Fruit fly (Drosophila melanogaster) whole organism, wandering third instar larva: Measurements from ENCODE around the gene mof.

Source experiments
- CG9705 ChIP-seq: fragments of 200-800 bp; sonication (Bioruptor generic); optimal IDR thresholded peaks from 2 replicates; lab custom pipeline; 2018; ENCODE audit warnings: missing biosample characterization, mild to moderate bottlenecking, missing genetic modification characterization
- Hr83 ChIP-seq: fragments of 200-300 bp; sonication (Bioruptor generic); optimal IDR thresholded peaks from 2 replicates; lab custom pipeline; 2016; ENCODE audit warnings: missing biosample characterization, mild to moderate bottlenecking, missing genetic modification characterization, moderate library complexity; ENCODE audit not compliant: poor library complexity, severe bottlenecking
- Mio ChIP-seq: sonication (Bioruptor generic); optimal IDR thresholded peaks from 2 replicates; lab custom pipeline; 2016; ENCODE audit warnings: missing biosample characterization, missing genetic modification characterization
- OdsH ChIP-seq: fragments of 200-800 bp; sonication (Bioruptor generic); optimal IDR thresholded peaks from 2 replicates; lab custom pipeline; 2016; ENCODE audit warnings: missing biosample characterization, mild to moderate bottlenecking, missing genetic modification characterization
- Rel ChIP-seq, 2 experiments: fragments of 200-800 bp; sonication (Bioruptor generic) in 1 of 2; optimal IDR thresholded peaks; 2 replicates in 1 of 2; 3 replicates in 1 of 2; lab custom pipeline; 2016 to 2019; ENCODE audit warnings: mild to moderate bottlenecking in 2 of 2, missing biosample characterization in 2 of 2, missing genetic modification characterization in 2 of 2, moderate library complexity in 1 of 2
- Vsx2 ChIP-seq: fragments of 200-300, 225-300 bp; sonication (Bioruptor generic); optimal IDR thresholded peaks from 2 replicates; lab custom pipeline; 2018; ENCODE audit warnings: missing biosample characterization, missing genetic modification characterization; ENCODE audit not compliant: partially characterized antibody
- dl ChIP-seq, 2 experiments: fragments of 175-275, 200-275 bp in 1 of 2; fragments of 200-275 bp in 1 of 2; sonication (Bioruptor generic); optimal IDR thresholded peaks; lab custom pipeline; 2018; ENCODE audit warnings: mild to moderate bottlenecking in 2 of 2, missing biosample characterization in 2 of 2, missing genetic modification characterization in 2 of 2, moderate library complexity in 2 of 2; ENCODE audit not compliant: partially characterized antibody in 2 of 2, insufficient read depth in 1 of 2
- dsf ChIP-seq: sonication (Bioruptor generic); optimal IDR thresholded peaks from 2 replicates; lab custom pipeline; 2016; ENCODE audit warnings: missing biosample characterization, missing genetic modification characterization, borderline replicate concordance
- fru ChIP-seq: fragments of 200-800 bp; sonication (Bioruptor generic); optimal IDR thresholded peaks from 3 replicates; lab custom pipeline; 2016; ENCODE audit warnings: missing biosample characterization, mild to moderate bottlenecking, missing genetic modification characterization
- h ChIP-seq: fragments of 200-800 bp; sonication (Bioruptor generic); optimal IDR thresholded peaks from 3 replicates; lab custom pipeline; 2016; ENCODE audit warnings: missing biosample characterization, mild to moderate bottlenecking, missing genetic modification characterization
- jim ChIP-seq: fragments of 175-275, 200-325 bp; sonication (Bioruptor generic); optimal IDR thresholded peaks from 2 replicates; lab custom pipeline; 2016; ENCODE audit warnings: missing biosample characterization, mild to moderate bottlenecking, missing genetic modification characterization
- pan ChIP-seq: fragments of >200 bp; optimal IDR thresholded peaks from 2 replicates; lab custom pipeline; 2017
- psq ChIP-seq: fragments of 200-800 bp; sonication (Bioruptor generic); optimal IDR thresholded peaks from 3 replicates; lab custom pipeline; 2017; ENCODE audit warnings: missing biosample characterization, mild to moderate bottlenecking, missing genetic modification characterization, moderate library complexity
- woc ChIP-seq: sonication (Bioruptor generic); optimal IDR thresholded peaks from 2 replicates; lab custom pipeline; 2016; ENCODE audit warnings: missing biosample characterization, mild to moderate bottlenecking, missing genetic modification characterization

DNA sequence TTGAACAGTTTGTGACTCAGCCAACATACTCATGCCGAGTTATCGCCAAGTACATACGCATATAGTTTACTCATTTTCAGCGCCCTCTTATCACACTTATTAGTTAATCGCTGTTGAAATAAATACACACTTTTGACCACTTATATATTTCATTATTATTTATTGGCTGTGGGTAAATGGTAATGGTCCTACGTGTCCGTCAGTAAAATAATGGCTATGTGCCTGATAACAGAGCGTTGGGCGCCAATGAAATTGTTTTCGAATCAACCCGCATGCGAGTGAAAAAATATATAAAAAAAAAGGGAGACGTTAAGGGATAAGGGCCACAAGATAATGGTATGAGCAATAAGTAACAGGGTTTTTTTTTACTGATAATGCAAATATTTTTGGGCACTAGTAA, 16.5 kb upstream of the mof start:
- TF ChIP-seq Vsx2 (no peak), dl (GFP tag; optimal IDR thresholded peaks at IDR 0.05; lab: Kevin White, UChicago; ENCODE audit: insufficient read depth in 1 of 2, partially characterized antibody in 2 of 2) (no peak), Hr83 (GFP tag; lab: Kevin White, UChicago) (no peak), Mio (no peak), h (no peak), dsf (no peak), psq (GFP tag; lab: Kevin White, UChicago) (no peak), OdsH (GFP tag; lab: Kevin White, UChicago) (no peak), woc (GFP tag; lab: Kevin White, UChicago) (no peak), fru (GFP tag; lab: Kevin White, UChicago) (no peak), CG9705 (GFP tag; lab: Kevin White, UChicago) (no peak), pan (lab: Kevin White, UChicago) (no peak), Rel (GFP tag; optimal IDR thresholded peaks at IDR 0.05; lab: Kevin White, UChicago) (no peak), Rel (tag; optimal IDR thresholded peaks at IDR 0.05; lab: Kevin White, UChicago) (no peak), jim (GFP tag; lab: Kevin White, UChicago) (no peak)
